Worm (Caenorhabditis elegans) whole organism, L3 larva: ENCODE measurements around the gene srx-43.
A peak's percentile ranks its signal among the peaks of the same experiment; 100 is the strongest.

Experiments
- ceh-16 ChIP-seq: sonication (generic microtip); optimal IDR thresholded peaks from 2 replicates; lab custom pipeline; 2017; ENCODE audit warnings: missing biosample characterization, missing genetic modification characterization
- daf-12 ChIP-seq: fragments of 150-350 bp; optimal IDR thresholded peaks from 2 replicates; lab custom pipeline; 2014; ENCODE audit warnings: missing biosample characterization, missing genetic modification reagents, missing genetic modification characterization
- elt-2 ChIP-seq: sonication (generic microtip); optimal IDR thresholded peaks from 2 replicates; lab custom pipeline; 2016; ENCODE audit warnings: missing genetic modification reagents, mild to moderate bottlenecking, missing genetic modification characterization, missing compliant biosample characterization
- jun-1 ChIP-seq: fragments of 150-350 bp; optimal IDR thresholded peaks from 2 replicates; lab custom pipeline; 2014; ENCODE audit warnings: missing biosample characterization, missing genetic modification reagents, missing genetic modification characterization
- lsy-12 ChIP-seq: sonication (generic microtip); optimal IDR thresholded peaks from 2 replicates; lab custom pipeline; 2016; ENCODE audit warnings: mild to moderate bottlenecking, missing genetic modification characterization, missing compliant biosample characterization
- nhr-11 ChIP-seq: fragments of 150-350 bp; optimal IDR thresholded peaks from 2 replicates; lab custom pipeline; 2014; ENCODE audit warnings: missing biosample characterization, missing genetic modification characterization
- nhr-76 ChIP-seq: fragments of 150-350 bp; sonication (generic microtip); optimal IDR thresholded peaks from 5 replicates; lab custom pipeline; 2014; ENCODE audit warnings: missing biosample characterization, missing genetic modification characterization
- nhr-77 ChIP-seq: fragments of 150-350 bp; optimal IDR thresholded peaks from 2 replicates; lab custom pipeline; 2014; ENCODE audit warnings: missing biosample characterization, missing genetic modification characterization
- snpc-4 ChIP-seq: fragments of 150-350 bp; optimal IDR thresholded peaks from 2 replicates; lab custom pipeline; 2014; ENCODE audit warnings: missing biosample characterization, missing genetic modification characterization
- unc-62 ChIP-seq: fragments of 150-350 bp; sonication (generic microtip); optimal IDR thresholded peaks from 4 replicates; lab custom pipeline; 2014; ENCODE audit warnings: missing biosample characterization, missing genetic modification reagents, missing genetic modification characterization

DNA sequence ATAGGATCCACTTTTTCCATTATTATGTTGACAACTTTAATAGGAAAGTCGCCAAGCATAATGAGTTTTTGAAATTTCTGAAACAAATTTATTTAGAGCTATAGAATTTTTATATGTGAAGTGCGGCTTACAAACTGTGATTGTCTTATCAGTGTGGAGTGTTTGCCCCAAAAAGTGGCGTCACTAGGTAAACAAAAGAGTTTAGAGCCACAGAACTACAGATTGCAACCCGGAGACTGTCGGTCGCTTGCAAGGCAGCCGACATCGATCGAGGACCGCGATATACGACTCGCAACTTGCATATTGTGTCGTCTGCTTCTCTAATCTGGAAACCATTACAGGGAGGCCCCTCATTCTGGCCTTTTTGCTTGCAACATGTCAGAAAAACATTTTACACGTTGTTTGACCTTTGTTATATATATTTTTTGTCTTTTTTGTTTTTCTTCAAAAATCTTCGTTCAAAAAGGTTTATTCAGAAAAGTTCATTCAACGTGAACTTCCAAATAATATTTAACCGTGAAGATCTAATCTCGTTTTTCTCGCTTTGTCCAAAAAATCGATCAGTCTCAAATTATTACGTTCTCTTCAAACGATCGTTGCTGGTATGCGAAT lies 34.9 kb upstream of the srx-43 start, which contains the start of the genes fbxa-99 and F36G9.13:
- no peak for TF ChIP-seq jun-1 (tag; lab: Kevin White, UChicago)
- no peak for TF ChIP-seq snpc-4 (tag; lab: Kevin White, UChicago)
- TF ChIP-seq nhr-76 (tag; lab: Kevin White, UChicago), result no peak
- TF ChIP-seq elt-2 (tag; lab: Kevin White, UChicago), result peak; percentile 67
- TF ChIP-seq lsy-12, result no peak
- no peak for TF ChIP-seq unc-62
- TF ChIP-seq ceh-16 (tag; lab: Kevin White, UChicago), result no peak
- no peak for TF ChIP-seq nhr-77 (tag; lab: Kevin White, UChicago)
- no peak for TF ChIP-seq nhr-11 (tag; lab: Kevin White, UChicago)
- TF ChIP-seq daf-12, result no peak
